Fruit fly (Drosophila melanogaster) whole organism, embryonic: ENCODE results near the gene Tfb5.

ENCODE experiments used
- Blimp-1 ChIP-seq: fragments of 200-800 bp; sonication (Bioruptor generic); optimal IDR thresholded peaks from 3 replicates; lab custom pipeline; 2018; ENCODE audit warnings: missing biosample characterization, missing genetic modification characterization, mild to moderate bottlenecking, moderate library complexity, missing genetic modification reagents
- CG10565 ChIP-seq: fragments of 200-800 bp; sonication (Bioruptor generic); optimal IDR thresholded peaks from 3 replicates; lab custom pipeline; 2016; ENCODE audit warnings: missing biosample characterization, mild to moderate bottlenecking, missing genetic modification characterization
- CG12071 ChIP-seq: fragments of 200-800 bp; sonication (Bioruptor generic); optimal IDR thresholded peaks from 3 replicates; lab custom pipeline; 2018; ENCODE audit warnings: missing biosample characterization, mild to moderate bottlenecking, missing genetic modification characterization
- CG12744 ChIP-seq: fragments of 200-800 bp; sonication (Bioruptor generic); optimal IDR thresholded peaks from 2 replicates; lab custom pipeline; 2016; ENCODE audit warnings: missing biosample characterization, missing genetic modification characterization
- CG13624 ChIP-seq: fragments of 200-800 bp; sonication (Bioruptor generic); optimal IDR thresholded peaks from 2 replicates; lab custom pipeline; 2016; ENCODE audit warnings: missing biosample characterization, missing genetic modification characterization
- CG13894 ChIP-seq: fragments of 200-800 bp; sonication (Bioruptor generic); optimal IDR thresholded peaks from 3 replicates; lab custom pipeline; 2018; ENCODE audit warnings: missing biosample characterization, mild to moderate bottlenecking, missing genetic modification characterization, moderate library complexity
- CG15479 ChIP-seq: fragments of 200-800 bp; sonication (Bioruptor generic); optimal IDR thresholded peaks from 3 replicates; lab custom pipeline; 2019; ENCODE audit warnings: missing biosample characterization, mild to moderate bottlenecking, missing genetic modification characterization, moderate library complexity
- CG31441 ChIP-seq: fragments of 200-800 bp; sonication (Bioruptor generic); IDR thresholded peaks from 2 replicates; pipeline ENCODE4 v1.3.6; 2022; ENCODE audit warnings: missing biosample characterization, missing genetic modification characterization
- CG34422 ChIP-seq: fragments of 200-800 bp; sonication (Bioruptor generic); IDR thresholded peaks from 3 replicates; pipeline ENCODE4 v1.3.6; 2022; ENCODE audit warnings: missing biosample characterization, missing genetic modification characterization
- CG4282 ChIP-seq: fragments of 200-800 bp; sonication (Bioruptor generic); optimal IDR thresholded peaks from 2 replicates; lab custom pipeline; 2016; ENCODE audit warnings: missing biosample characterization, missing genetic modification characterization
- CG43689 ChIP-seq: fragments of 200-800 bp; sonication (Bioruptor generic); IDR thresholded peaks from 2 replicates; pipeline ENCODE4 v1.3.6; 2022; ENCODE audit warnings: missing biosample characterization, missing genetic modification characterization
- CG4404 ChIP-seq: fragments of 200-800 bp; sonication (Bioruptor generic); IDR thresholded peaks from 2 replicates; pipeline ENCODE4 v1.3.6; 2022; ENCODE audit warnings: missing biosample characterization, missing genetic modification characterization
- CG4707 ChIP-seq: fragments of 200-800 bp; sonication (Bioruptor generic); optimal IDR thresholded peaks from 2 replicates; lab custom pipeline; 2018; ENCODE audit warnings: missing biosample characterization, mild to moderate bottlenecking, missing genetic modification characterization, moderate library complexity
- CG6683 ChIP-seq: fragments of 200-800 bp; sonication (Bioruptor generic); optimal IDR thresholded peaks from 2 replicates; lab custom pipeline; 2017; ENCODE audit warnings: missing biosample characterization, mild to moderate bottlenecking, missing genetic modification characterization, missing genetic modification reagents
- CG8281 ChIP-seq: fragments of 200-800 bp; sonication (Bioruptor generic); optimal IDR thresholded peaks from 2 replicates; lab custom pipeline; 2018; ENCODE audit warnings: missing biosample characterization, mild to moderate bottlenecking, missing genetic modification characterization, moderate library complexity
- CG8765 ChIP-seq: fragments of 200-800 bp; sonication (Bioruptor generic); IDR thresholded peaks from 2 replicates; pipeline ENCODE4 v1.3.6; 2022; ENCODE audit warnings: missing biosample characterization, missing genetic modification characterization
- CTCF ChIP-seq: fragments of 200-800 bp; sonication (Bioruptor generic); optimal IDR thresholded peaks from 2 replicates; lab custom pipeline; 2017; ENCODE audit warnings: missing biosample characterization, mild to moderate bottlenecking, missing genetic modification characterization, moderate library complexity
- Chrac-16 ChIP-seq: fragments of 200-800 bp; sonication (Bioruptor generic); optimal IDR thresholded peaks from 3 replicates; lab custom pipeline; 2016; ENCODE audit warnings: missing biosample characterization, missing genetic modification characterization
- Gsc ChIP-seq: fragments of 200-800 bp; sonication (Bioruptor generic); IDR thresholded peaks from 2 replicates; pipeline ENCODE4 v1.3.6; 2022; ENCODE audit warnings: missing biosample characterization, missing genetic modification characterization
- H15 ChIP-seq: fragments of 200-800 bp; sonication (Bioruptor generic); IDR thresholded peaks from 3 replicates; pipeline ENCODE4 v1.3.6; 2022; ENCODE audit warnings: missing biosample characterization, missing genetic modification characterization
- Hr3 ChIP-seq: fragments of 200-800 bp; sonication (Bioruptor generic); optimal IDR thresholded peaks from 3 replicates; lab custom pipeline; 2016; ENCODE audit warnings: missing biosample characterization, missing genetic modification characterization
- Myb ChIP-seq: fragments of 200-800 bp; sonication (Bioruptor generic); optimal IDR thresholded peaks from 2 replicates; lab custom pipeline; 2016; ENCODE audit warnings: missing biosample characterization, missing genetic modification characterization
- NfI ChIP-seq: fragments of 200-800 bp; sonication (Bioruptor generic); optimal IDR thresholded peaks from 3 replicates; lab custom pipeline; 2018; ENCODE audit warnings: missing biosample characterization, mild to moderate bottlenecking, missing genetic modification characterization, moderate library complexity
- Rfx ChIP-seq: fragments of 200-800 bp; sonication (Bioruptor generic); IDR thresholded peaks from 2 replicates; pipeline ENCODE4 v1.3.6; 2022; ENCODE audit warnings: missing biosample characterization, missing genetic modification characterization
- Scr ChIP-seq: fragments of 200-800 bp; sonication (Bioruptor generic); IDR thresholded peaks from 2 replicates; pipeline ENCODE4 v1.3.6; 2022; ENCODE audit warnings: missing biosample characterization, missing genetic modification characterization; ENCODE audit not compliant: partially characterized antibody
- Six4 ChIP-seq: fragments of 200-800 bp; sonication (Bioruptor generic); optimal IDR thresholded peaks from 2 replicates; lab custom pipeline; 2016; ENCODE audit warnings: missing biosample characterization, missing genetic modification characterization
- Taf1 ChIP-seq: fragments of 200-800 bp; sonication (Bioruptor generic); IDR thresholded peaks from 2 replicates; pipeline ENCODE4 v1.3.6; 2022; ENCODE audit warnings: missing biosample characterization, missing genetic modification characterization
- aop ChIP-seq: fragments of 200-800 bp; sonication (Bioruptor generic); IDR thresholded peaks from 2 replicates; pipeline ENCODE4 v1.3.6; 2022; ENCODE audit warnings: missing biosample characterization, missing genetic modification characterization
- ase ChIP-seq: fragments of 200-800 bp; sonication (Bioruptor generic); IDR thresholded peaks from 3 replicates; pipeline ENCODE4 v1.3.6; 2022; ENCODE audit warnings: missing biosample characterization, missing genetic modification characterization
- bab2 ChIP-seq: fragments of 200-800 bp; sonication (Bioruptor generic); optimal IDR thresholded peaks from 2 replicates; lab custom pipeline; 2016; ENCODE audit warnings: missing biosample characterization, missing genetic modification characterization
- bigmax ChIP-seq: fragments of 200-800 bp; sonication (Bioruptor generic); optimal IDR thresholded peaks from 2 replicates; lab custom pipeline; 2018; ENCODE audit warnings: missing biosample characterization, mild to moderate bottlenecking, missing genetic modification characterization
- chn ChIP-seq: fragments of 200-800 bp; sonication (Bioruptor generic); optimal IDR thresholded peaks from 2 replicates; lab custom pipeline; 2016; ENCODE audit warnings: missing biosample characterization, missing genetic modification characterization
- crc ChIP-seq: fragments of 200-800 bp; sonication (Bioruptor generic); optimal IDR thresholded peaks from 2 replicates; lab custom pipeline; 2016; ENCODE audit warnings: missing biosample characterization, missing genetic modification characterization
- fru ChIP-seq: fragments of >200 bp; optimal IDR thresholded peaks from 2 replicates; lab custom pipeline; 2017
- fu2 ChIP-seq: fragments of 200-800 bp; sonication (Bioruptor generic); optimal IDR thresholded peaks from 2 replicates; lab custom pipeline; 2016; ENCODE audit warnings: missing biosample characterization, missing genetic modification characterization
- gcm ChIP-seq: fragments of 200-800 bp; sonication (Bioruptor generic); optimal IDR thresholded peaks from 2 replicates; lab custom pipeline; 2019; ENCODE audit warnings: missing biosample characterization, mild to moderate bottlenecking, missing genetic modification characterization, moderate library complexity
- gem ChIP-seq: fragments of 200-800 bp; sonication (Bioruptor generic); optimal IDR thresholded peaks from 2 replicates; lab custom pipeline; 2019; ENCODE audit warnings: missing biosample characterization, mild to moderate bottlenecking, missing genetic modification characterization, moderate library complexity
- gsb-n ChIP-seq: fragments of 200-800 bp; sonication (Bioruptor generic); optimal IDR thresholded peaks from 3 replicates; lab custom pipeline; 2018; ENCODE audit warnings: missing biosample characterization, mild to moderate bottlenecking, missing genetic modification characterization
- klu ChIP-seq: fragments of 200-800 bp; sonication (Bioruptor generic); IDR thresholded peaks from 2 replicates; pipeline ENCODE4 v1.3.6; 2022; ENCODE audit warnings: missing biosample characterization, missing genetic modification characterization
- lab ChIP-seq: fragments of 200-800 bp; sonication (Bioruptor generic); optimal IDR thresholded peaks from 3 replicates; lab custom pipeline; 2017; ENCODE audit warnings: missing biosample characterization, missing genetic modification characterization, mild to moderate bottlenecking, moderate library complexity, missing genetic modification reagents
- lilli ChIP-seq: fragments of 200-800 bp; sonication (Bioruptor generic); optimal IDR thresholded peaks from 3 replicates; lab custom pipeline; 2016; ENCODE audit warnings: missing biosample characterization, missing genetic modification characterization
- nerfin-1 ChIP-seq: fragments of 200-800 bp; sonication (Bioruptor generic); optimal IDR thresholded peaks from 3 replicates; lab custom pipeline; 2019; ENCODE audit warnings: missing biosample characterization, mild to moderate bottlenecking, missing genetic modification characterization, moderate library complexity
- pum ChIP-seq: fragments of 200-800 bp; sonication (Bioruptor generic); optimal IDR thresholded peaks from 2 replicates; lab custom pipeline; 2016; ENCODE audit warnings: missing biosample characterization, missing genetic modification characterization
- run ChIP-seq: fragments of 200-800 bp; sonication (Bioruptor generic); optimal IDR thresholded peaks from 3 replicates; lab custom pipeline; 2018; ENCODE audit warnings: missing biosample characterization, mild to moderate bottlenecking, missing genetic modification characterization
- sima ChIP-seq: fragments of 200-800 bp; sonication (Bioruptor generic); optimal IDR thresholded peaks from 2 replicates; lab custom pipeline; 2016; ENCODE audit warnings: missing biosample characterization, missing genetic modification characterization
- slou ChIP-seq: fragments of 200-800 bp; sonication (Bioruptor generic); optimal IDR thresholded peaks from 3 replicates; lab custom pipeline; 2016; ENCODE audit warnings: missing biosample characterization, missing genetic modification characterization
- sqz ChIP-seq: fragments of 200-800 bp; sonication (Bioruptor generic); optimal IDR thresholded peaks from 3 replicates; lab custom pipeline; 2018; ENCODE audit warnings: missing biosample characterization, mild to moderate bottlenecking, missing genetic modification characterization
- stwl ChIP-seq: fragments of 200-800 bp; sonication (Bioruptor generic); optimal IDR thresholded peaks from 3 replicates; lab custom pipeline; 2018; ENCODE audit warnings: missing biosample characterization, mild to moderate bottlenecking, missing genetic modification characterization, moderate library complexity
- tap ChIP-seq: fragments of 200-800 bp; optimal IDR thresholded peaks from 3 replicates; lab custom pipeline; 2019; ENCODE audit warnings: missing biosample characterization, mild to moderate bottlenecking, missing genetic modification characterization, moderate library complexity
- ttk ChIP-seq: fragments of 200-800 bp; sonication (Bioruptor generic); IDR thresholded peaks from 2 replicates; pipeline ENCODE4 v2.1.2; 2022; ENCODE audit warnings: missing biosample characterization, missing genetic modification characterization
- zen ChIP-seq: fragments of 200-800 bp; sonication (Bioruptor generic); optimal IDR thresholded peaks from 3 replicates; lab custom pipeline; 2018; ENCODE audit warnings: missing biosample characterization, mild to moderate bottlenecking, missing genetic modification characterization, moderate library complexity
- zfh1 ChIP-seq: fragments of 200-800 bp; sonication (Bioruptor generic); IDR thresholded peaks from 3 replicates; pipeline ENCODE4 v1.3.6; 2022; ENCODE audit warnings: missing biosample characterization, missing genetic modification characterization

Tfb5 gene

dm6 chr2L:5052367-5052914 is 41.8 kb upstream of the Tfb5 start, which contains the start of gene senju (continued):
- TF ChIP-seq Hr3 (GFP tag; lab: Kevin White, UChicago) (peak; percentile 83), Gsc (no peak), fu2 (GFP tag; lab: Kevin White, UChicago) (peak; percentile 88), sima (GFP tag; lab: Kevin White, UChicago) (peak; percentile 53), CG4282 (GFP tag; lab: Kevin White, UChicago) (peak; percentile 60), CG8281 (tag; lab: Kevin White, UChicago) (peak; percentile 56), bigmax (peak; percentile 30), CG13624 (GFP tag; lab: Kevin White, UChicago) (peak; percentile 89), Myb (GFP tag; lab: Kevin White, UChicago) (peak; percentile 79), Rfx (GFP tag; lab: Robert Waterston, UW) (peak; percentile 86), zen (tag; lab: Kevin White, UChicago) (peak; percentile 53), CG6683 (GFP tag; lab: Kevin White, UChicago) (peak; percentile 70), Taf1 (GFP tag; lab: Robert Waterston, UW) (peak; percentile 60), nerfin-1 (tag; lab: Kevin White, UChicago) (peak; percentile 71), ase (peak; percentile 76), Chrac-16 (GFP tag; lab: Kevin White, UChicago) (peak; percentile 90), H15 (GFP tag; lab: Robert Waterston, UW) (peak; percentile 60; the same call in 1 of the 3 replicates), aop (GFP tag; lab: Robert Waterston, UW) (peak; percentile 40; the same call in 1 of the 2 replicates), CG31441 (peak; percentile 81), lab (GFP tag; lab: Kevin White, UChicago) (peak; percentile 91), CG15479 (GFP tag; lab: Kevin White, UChicago) (peak; percentile 94), CG43689 (GFP tag; lab: Robert Waterston, UW) (peak; percentile 76), ttk (peak; percentile 69), CG12744 (GFP tag; lab: Kevin White, UChicago) (peak; percentile 76), klu (peak; percentile 41; the same call in 1 of the 2 replicates), pum (GFP tag; lab: Kevin White, UChicago) (peak; percentile 83), CG8765 (GFP tag; lab: Robert Waterston, UW) (peak; percentile 50), Blimp-1 (GFP tag; lab: Kevin White, UChicago) (peak; percentile 71), stwl (tag; lab: Kevin White, UChicago) (peak; percentile 79), Six4 (peak; percentile 84), CG10565 (GFP tag; lab: Kevin White, UChicago) (no peak), gem (peak; percentile 91), CTCF (GFP tag; lab: Kevin White, UChicago) (peak; percentile 55), run (peak; percentile 61), slou (GFP tag; lab: Kevin White, UChicago) (peak; percentile 52), crc (GFP tag; lab: Kevin White, UChicago) (peak; percentile 73), chn (GFP tag; lab: Kevin White, UChicago) (peak; percentile 87), bab2 (GFP tag; lab: Kevin White, UChicago) (peak; percentile 91), zfh1 (peak; percentile 83; the same call in 2 of the 3 replicates), CG12071 (GFP tag; lab: Kevin White, UChicago) (peak; percentile 77), gsb-n (peak; percentile 69), CG13894 (peak; percentile 82), NfI (peak; percentile 79), lilli (GFP tag; lab: Kevin White, UChicago) (peak; percentile 94), CG4404 (GFP tag; lab: Robert Waterston, UW) (peak; percentile 52), CG4707 (GFP tag; lab: Kevin White, UChicago) (peak; percentile 65), fru (lab: Kevin White, UChicago) (no peak), gcm (GFP tag; lab: Kevin White, UChicago) (peak; percentile 41), tap (peak; percentile 50), sqz (peak; percentile 95), CG34422 (peak; percentile 94), Scr (peak; percentile 54)
